Fruit fly (Drosophila melanogaster) whole organism, embryonic: ENCODE measurements around the gene ZnT86D.

Experiments
- ATbp ChIP-seq: fragments of 200-800 bp; sonication (Bioruptor generic); optimal IDR thresholded peaks from 2 replicates; lab custom pipeline; 2017; ENCODE audit warnings: missing biosample characterization, mild to moderate bottlenecking, missing genetic modification characterization, missing genetic modification reagents
- Antp ChIP-seq: fragments of 200-800 bp; sonication (Bioruptor generic); optimal IDR thresholded peaks from 3 replicates; lab custom pipeline; 2016; ENCODE audit warnings: missing biosample characterization, missing genetic modification characterization
- CG1024 ChIP-seq: fragments of 200-800 bp; sonication (Bioruptor generic); IDR thresholded peaks from 2 replicates; pipeline ENCODE4 v1.3.6; 2022; ENCODE audit warnings: missing biosample characterization, missing genetic modification characterization
- CG10267 ChIP-seq: fragments of 200-800 bp; sonication (Bioruptor generic); optimal IDR thresholded peaks from 2 replicates; lab custom pipeline; 2018; ENCODE audit warnings: missing biosample characterization, mild to moderate bottlenecking, missing genetic modification characterization, moderate library complexity
- CG10565 ChIP-seq: fragments of 200-800 bp; sonication (Bioruptor generic); optimal IDR thresholded peaks from 3 replicates; lab custom pipeline; 2016; ENCODE audit warnings: missing biosample characterization, mild to moderate bottlenecking, missing genetic modification characterization
- CG10959 ChIP-seq: fragments of 200-800 bp; sonication (Bioruptor generic); IDR thresholded peaks from 2 replicates; pipeline ENCODE4 v1.3.6; 2022; ENCODE audit warnings: missing biosample characterization, missing genetic modification characterization
- CG11093 ChIP-seq: fragments of 200-800 bp; sonication (Bioruptor generic); IDR thresholded peaks from 3 replicates; pipeline ENCODE4 v1.3.6; 2022; ENCODE audit warnings: missing biosample characterization, missing genetic modification characterization
- CG14050 ChIP-seq: fragments of 200-800 bp; sonication (Bioruptor generic); IDR thresholded peaks from 3 replicates; pipeline ENCODE4 v1.3.6; 2022; ENCODE audit warnings: missing biosample characterization, missing genetic modification characterization
- CG18476 ChIP-seq: fragments of 200-800 bp; sonication (Bioruptor generic); optimal IDR thresholded peaks from 2 replicates; lab custom pipeline; 2016; ENCODE audit warnings: missing biosample characterization, mild to moderate bottlenecking, missing genetic modification characterization
- CG18599 ChIP-seq: fragments of 200-800 bp; sonication (Bioruptor generic); optimal IDR thresholded peaks from 3 replicates; lab custom pipeline; 2017; ENCODE audit warnings: missing biosample characterization, missing genetic modification characterization, mild to moderate bottlenecking, moderate library complexity, missing genetic modification reagents
- CG2712 ChIP-seq: fragments of 200-800 bp; optimal IDR thresholded peaks from 3 replicates; lab custom pipeline; 2019; ENCODE audit warnings: missing biosample characterization, mild to moderate bottlenecking, missing genetic modification characterization, moderate library complexity
- CG2889 ChIP-seq: fragments of 200-800 bp; sonication (Bioruptor generic); IDR thresholded peaks from 3 replicates; pipeline ENCODE4 v1.3.6; 2022; ENCODE audit warnings: missing biosample characterization, missing genetic modification characterization
- CG32532 ChIP-seq: fragments of 200-800 bp; sonication (Bioruptor generic); IDR thresholded peaks from 2 replicates; pipeline ENCODE4 v1.3.6; 2022; ENCODE audit warnings: missing biosample characterization, missing genetic modification characterization
- CG34376 ChIP-seq: fragments of 200-800 bp; sonication (Bioruptor generic); optimal IDR thresholded peaks from 2 replicates; lab custom pipeline; 2018; ENCODE audit warnings: missing biosample characterization, mild to moderate bottlenecking, missing genetic modification characterization
- CG4854 ChIP-seq: fragments of 200-800 bp; sonication (Bioruptor generic); optimal IDR thresholded peaks from 2 replicates; lab custom pipeline; 2016; ENCODE audit warnings: missing biosample characterization, missing genetic modification characterization, inconsistent platforms
- CG6175 ChIP-seq: fragments of 200-800 bp; sonication (Bioruptor generic); IDR thresholded peaks from 3 replicates; pipeline ENCODE4 v1.3.6; 2022; ENCODE audit warnings: missing biosample characterization, missing genetic modification characterization
- CG6765 ChIP-seq: fragments of 200-800 bp; sonication (Bioruptor generic); optimal IDR thresholded peaks from 3 replicates; lab custom pipeline; 2017; ENCODE audit warnings: missing biosample characterization, mild to moderate bottlenecking, missing genetic modification characterization
- CG8924 ChIP-seq: fragments of 200-800 bp; optimal IDR thresholded peaks from 3 replicates; lab custom pipeline; 2019; ENCODE audit warnings: missing biosample characterization, mild to moderate bottlenecking, missing genetic modification characterization, moderate library complexity
- CG9609 ChIP-seq: fragments of 200-800 bp; sonication (Bioruptor generic); optimal IDR thresholded peaks from 3 replicates; lab custom pipeline; 2016; ENCODE audit warnings: missing biosample characterization, missing genetic modification characterization
- CoRest ChIP-seq: fragments of 200-800 bp; sonication (Bioruptor generic); optimal IDR thresholded peaks from 3 replicates; lab custom pipeline; 2018; ENCODE audit warnings: missing biosample characterization, mild to moderate bottlenecking, missing genetic modification characterization, moderate library complexity
- Hr51 ChIP-seq, 2 experiments: fragments of 200-800 bp; sonication (Bioruptor generic); optimal IDR thresholded peaks; 2 replicates in 1 of 2; 3 replicates in 1 of 2; lab custom pipeline; 2016 to 2018; ENCODE audit warnings: missing biosample characterization in 2 of 2, missing genetic modification characterization in 2 of 2, mild to moderate bottlenecking in 1 of 2, moderate library complexity in 1 of 2
- Hsf ChIP-seq: fragments of 200-800 bp; sonication (Bioruptor generic); optimal IDR thresholded peaks from 3 replicates; lab custom pipeline; 2016; ENCODE audit warnings: missing biosample characterization, missing genetic modification characterization
- Kr ChIP-seq: fragments of 200-800 bp; sonication (Bioruptor generic); optimal IDR thresholded peaks from 2 replicates; lab custom pipeline; 2017; ENCODE audit warnings: missing biosample characterization, mild to moderate bottlenecking, missing genetic modification characterization
- MESR4 ChIP-seq: fragments of 200-800 bp; sonication (Bioruptor generic); optimal IDR thresholded peaks from 2 replicates; lab custom pipeline; 2018; ENCODE audit warnings: missing biosample characterization, mild to moderate bottlenecking, missing genetic modification characterization, moderate library complexity
- MTF-1 ChIP-seq: fragments of 200-800 bp; sonication (Bioruptor generic); optimal IDR thresholded peaks from 2 replicates; lab custom pipeline; 2018; ENCODE audit warnings: missing biosample characterization, mild to moderate bottlenecking, missing genetic modification characterization, borderline replicate concordance
- Optix ChIP-seq: fragments of 200-800 bp; sonication (Bioruptor generic); IDR thresholded peaks from 3 replicates; pipeline ENCODE4 v1.3.6; 2022; ENCODE audit warnings: missing biosample characterization, missing genetic modification characterization
- Side ChIP-seq: fragments of 200-800 bp; sonication (Bioruptor generic); optimal IDR thresholded peaks from 2 replicates; lab custom pipeline; 2016; ENCODE audit warnings: missing biosample characterization, missing genetic modification characterization
- Taf1 ChIP-seq: fragments of 200-800 bp; sonication (Bioruptor generic); IDR thresholded peaks from 2 replicates; pipeline ENCODE4 v1.3.6; 2022; ENCODE audit warnings: missing biosample characterization, missing genetic modification characterization
- Vsx1 ChIP-seq: fragments of 200-800 bp; sonication (Bioruptor generic); optimal IDR thresholded peaks from 2 replicates; lab custom pipeline; 2017; ENCODE audit warnings: missing biosample characterization, mild to moderate bottlenecking, missing genetic modification characterization, missing genetic modification reagents
- al ChIP-seq: fragments of 200-800 bp; sonication (Bioruptor generic); IDR thresholded peaks from 2 replicates; pipeline ENCODE4 v1.3.6; 2022; ENCODE audit warnings: missing biosample characterization, missing genetic modification characterization
- caup ChIP-seq: fragments of 200-800 bp; sonication (Bioruptor generic); optimal IDR thresholded peaks from 3 replicates; lab custom pipeline; 2017; ENCODE audit warnings: missing biosample characterization, mild to moderate bottlenecking, missing genetic modification characterization, moderate library complexity; ENCODE audit not compliant: severe bottlenecking
- chinmo ChIP-seq: fragments of 200-800 bp; sonication (Bioruptor generic); IDR thresholded peaks from 4 replicates; pipeline ENCODE4 v1.3.6; 2022; ENCODE audit warnings: missing biosample characterization, missing genetic modification characterization; ENCODE audit not compliant: partially characterized antibody
- crc ChIP-seq: fragments of 200-800 bp; sonication (Bioruptor generic); optimal IDR thresholded peaks from 2 replicates; lab custom pipeline; 2016; ENCODE audit warnings: missing biosample characterization, missing genetic modification characterization
- dan ChIP-seq: fragments of 200-800 bp; sonication (Bioruptor generic); IDR thresholded peaks from 2 replicates; pipeline ENCODE4 v1.3.6; 2022; ENCODE audit warnings: missing biosample characterization, missing genetic modification characterization
- disco-r ChIP-seq: fragments of 200-800 bp; sonication (Bioruptor generic); optimal IDR thresholded peaks from 2 replicates; lab custom pipeline; 2016; ENCODE audit warnings: missing biosample characterization, missing genetic modification characterization
- dmrt99B ChIP-seq: fragments of 200-800 bp; sonication (Bioruptor generic); optimal IDR thresholded peaks from 2 replicates; lab custom pipeline; 2018; ENCODE audit warnings: missing biosample characterization, mild to moderate bottlenecking, missing genetic modification characterization, moderate library complexity
- ewg ChIP-seq: fragments of 200-800 bp; sonication (Bioruptor generic); optimal IDR thresholded peaks from 3 replicates; lab custom pipeline; 2017; ENCODE audit warnings: mild to moderate bottlenecking, missing biosample characterization, missing genetic modification reagents, missing genetic modification characterization
- fd102C ChIP-seq: fragments of 200-800 bp; sonication (Bioruptor generic); optimal IDR thresholded peaks from 2 replicates; lab custom pipeline; 2018; ENCODE audit warnings: missing biosample characterization, mild to moderate bottlenecking, missing genetic modification characterization, moderate library complexity
- fru ChIP-seq: fragments of >200 bp; optimal IDR thresholded peaks from 2 replicates; lab custom pipeline; 2017
- h ChIP-seq: fragments of >200 bp; optimal IDR thresholded peaks from 2 replicates; lab custom pipeline; 2017
- insv ChIP-seq, 2 experiments: fragments of 200-800 bp; sonication (Bioruptor generic); optimal IDR thresholded peaks; 3 replicates each; lab custom pipeline; 2016 to 2018; ENCODE audit warnings: missing biosample characterization in 2 of 2, missing genetic modification characterization in 2 of 2
- jing ChIP-seq: fragments of 200-800 bp; sonication (Bioruptor generic); optimal IDR thresholded peaks from 2 replicates; lab custom pipeline; 2018; ENCODE audit warnings: missing biosample characterization, mild to moderate bottlenecking, missing genetic modification characterization
- lilli ChIP-seq: fragments of 200-800 bp; sonication (Bioruptor generic); optimal IDR thresholded peaks from 3 replicates; lab custom pipeline; 2016; ENCODE audit warnings: missing biosample characterization, missing genetic modification characterization
- nom ChIP-seq: fragments of 200-800 bp; sonication (Bioruptor generic); optimal IDR thresholded peaks from 2 replicates; lab custom pipeline; 2017; ENCODE audit warnings: missing biosample characterization, missing genetic modification characterization, mild to moderate bottlenecking, moderate library complexity, missing genetic modification reagents
- odd ChIP-seq: fragments of 200-800 bp; sonication (Bioruptor generic); optimal IDR thresholded peaks from 2 replicates; lab custom pipeline; 2017; ENCODE audit warnings: missing biosample characterization, mild to moderate bottlenecking, missing genetic modification characterization
- repo ChIP-seq: fragments of 200-800 bp; sonication (Bioruptor generic); optimal IDR thresholded peaks from 2 replicates; lab custom pipeline; 2016; ENCODE audit warnings: missing biosample characterization, missing genetic modification characterization
- sc ChIP-seq, 3 experiments: fragments of >200 bp in 2 of 3; fragments of 200-800 bp in 1 of 3; sonication (Bioruptor generic) in 1 of 3; optimal IDR thresholded peaks; 2 replicates in 2 of 3; 3 replicates in 1 of 3; lab custom pipeline; 2017; ENCODE audit warnings: mild to moderate bottlenecking in 1 of 3, missing biosample characterization in 1 of 3, missing genetic modification characterization in 1 of 3, missing genetic modification reagents in 1 of 3
- sima ChIP-seq: fragments of 200-800 bp; sonication (Bioruptor generic); optimal IDR thresholded peaks from 2 replicates; lab custom pipeline; 2016; ENCODE audit warnings: missing biosample characterization, missing genetic modification characterization
- slou ChIP-seq: fragments of 200-800 bp; sonication (Bioruptor generic); optimal IDR thresholded peaks from 3 replicates; lab custom pipeline; 2016; ENCODE audit warnings: missing biosample characterization, missing genetic modification characterization
- sug ChIP-seq: fragments of 200-800 bp; optimal IDR thresholded peaks from 2 replicates; lab custom pipeline; 2019; ENCODE audit warnings: missing biosample characterization, mild to moderate bottlenecking, missing genetic modification characterization, moderate library complexity
- tup ChIP-seq: fragments of 200-800 bp; sonication (Bioruptor generic); optimal IDR thresholded peaks from 2 replicates; lab custom pipeline; 2016; ENCODE audit warnings: missing biosample characterization, mild to moderate bottlenecking, missing genetic modification characterization, moderate library complexity

The ZnT86D gene

dm6 chr3R:11198062-11198472 lies 16.3 kb downstream of the ZnT86D start (continued):
- TF ChIP-seq CG18476 (GFP tag; lab: Kevin White, UChicago) (no peak), Kr (no peak), Antp (GFP tag; lab: Kevin White, UChicago) (no peak), Hr51 (GFP tag; optimal IDR thresholded peaks at IDR 0.05; lab: Kevin White, UChicago) (no peak), CG8924 (no peak), CG4854 (GFP tag; lab: Kevin White, UChicago) (no peak), CG2889 (GFP tag; lab: Robert Waterston, UW) (no peak), tup (no peak), CG6765 (no peak), slou (GFP tag; lab: Kevin White, UChicago) (no peak), chinmo (GFP tag; lab: Robert Waterston, UW) (peak; percentile 87; the same call in 1 of the 4 replicates), CG14050 (no peak), MTF-1 (GFP tag; lab: Kevin White, UChicago) (peak; percentile 4), MESR4 (no peak), insv (GFP tag; optimal IDR thresholded peaks at IDR 0.05; lab: Kevin White, UChicago) (no peak), Optix (GFP tag; lab: Robert Waterston, UW) (no peak), Taf1 (GFP tag; lab: Robert Waterston, UW) (no peak), Hsf (GFP tag; lab: Kevin White, UChicago) (no peak), CG32532 (peak; percentile 54), CG10267 (tag; lab: Kevin White, UChicago) (no peak), caup (GFP tag; lab: Kevin White, UChicago) (peak; percentile 38), ewg (GFP tag; lab: Kevin White, UChicago) (no peak), CG9609 (GFP tag; lab: Kevin White, UChicago) (no peak), CG2712 (no peak), h (no peak), CoRest (tag; lab: Kevin White, UChicago) (no peak), jing (GFP tag; lab: Kevin White, UChicago) (no peak), fd102C (no peak), fru (lab: Kevin White, UChicago) (no peak), nom (GFP tag; lab: Kevin White, UChicago) (no peak), CG10959 (GFP tag; lab: Robert Waterston, UW) (no peak), al (no peak), CG1024 (GFP tag; lab: Robert Waterston, UW) (no peak), odd (GFP tag; lab: Kevin White, UChicago) (no peak), dan (GFP tag; lab: Robert Waterston, UW) (no peak), CG10565 (GFP tag; lab: Kevin White, UChicago) (no peak), sc (optimal IDR thresholded peaks at IDR 0.05; lab: Kevin White, UChicago) (no peak), sc (GFP tag; optimal IDR thresholded peaks at IDR 0.05; lab: Kevin White, UChicago) (no peak), sug (tag; lab: Kevin White, UChicago) (peak; percentile 52), CG6175 (GFP tag; lab: Robert Waterston, UW) (0 out of 3 replicates have a peak, but pooled peaks have one; percentile 23), CG18599 (GFP tag; lab: Kevin White, UChicago) (peak; percentile 21), Side (GFP tag; lab: Kevin White, UChicago) (no peak), ATbp (no peak), lilli (GFP tag; lab: Kevin White, UChicago) (no peak), crc (GFP tag; lab: Kevin White, UChicago) (no peak), dmrt99B (tag; lab: Kevin White, UChicago) (peak; percentile 27), CG11093 (GFP tag; lab: Robert Waterston, UW) (no peak), disco-r (GFP tag; lab: Kevin White, UChicago) (no peak), repo (no peak), sima (GFP tag; lab: Kevin White, UChicago) (no peak), Vsx1 (GFP tag; lab: Kevin White, UChicago) (no peak), CG34376 (GFP tag; lab: Kevin White, UChicago) (peak; percentile 36)
